Fruit fly (Drosophila melanogaster) Kc167 (cell line): Measurements from ENCODE around the gene inaF-C.
"Not testable (repeated sequence)": the region's sequence is repeated elsewhere in the genome, so short reads cannot be mapped to it uniquely, and the experiment has no call there.

Experiments
- Myc ChIP-seq: fragments of >200 bp; optimal IDR thresholded peaks from 2 replicates; lab custom pipeline; 2017; ENCODE audit warnings: missing external identifiers
- Sin3A ChIP-seq: fragments of >200 bp; optimal IDR thresholded peaks from 2 replicates; lab custom pipeline; 2018; ENCODE audit warnings: missing external identifiers
- h ChIP-seq: fragments of >200 bp; optimal IDR thresholded peaks from 3 replicates; lab custom pipeline; 2018; ENCODE audit warnings: missing external identifiers
- insv ChIP-seq: fragments of >200 bp; optimal IDR thresholded peaks from 3 replicates; lab custom pipeline; 2018; ENCODE audit warnings: missing external identifiers
- psq ChIP-seq: fragments of >200 bp; optimal IDR thresholded peaks from 2 replicates; lab custom pipeline; 2017; ENCODE audit warnings: missing external identifiers
- ttk ChIP-seq: sonication (Bioruptor generic); optimal IDR thresholded peaks from 2 replicates; lab custom pipeline; 2017; ENCODE audit warnings: missing external identifiers

The inaF-C gene

DNA sequence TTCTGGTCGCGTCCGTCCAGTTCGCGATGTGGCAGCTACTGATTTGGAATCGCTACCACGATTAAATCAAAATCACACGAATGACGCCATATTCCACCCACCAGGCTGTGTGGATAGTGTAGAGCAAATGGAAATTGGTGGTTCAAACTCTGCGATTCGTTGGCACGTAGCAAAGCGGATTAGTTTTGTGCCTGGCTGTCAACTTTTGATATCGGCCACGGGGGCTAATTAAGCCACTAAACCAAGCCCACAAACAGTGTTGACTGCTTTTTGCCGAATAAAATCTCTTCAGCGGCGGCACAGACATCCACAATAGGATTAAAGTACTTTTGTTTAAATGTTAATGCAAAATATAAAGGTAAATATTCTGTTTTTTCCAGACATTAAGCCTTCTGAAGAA is at the start of gene inaF-C:
Gene inaF-C (minus strand): TSS at position 101 of the 400 bp plus-strand sequence.
- no peak for TF ChIP-seq psq
- no peak for TF ChIP-seq ttk
- no peak for TF ChIP-seq insv (lab: Kevin White, UChicago)
- no peak for TF ChIP-seq Sin3A (lab: Kevin White, UChicago)
- no peak for TF ChIP-seq h (lab: Kevin White, UChicago)
- no peak for TF ChIP-seq Myc (lab: Kevin White, UChicago)

DNA sequence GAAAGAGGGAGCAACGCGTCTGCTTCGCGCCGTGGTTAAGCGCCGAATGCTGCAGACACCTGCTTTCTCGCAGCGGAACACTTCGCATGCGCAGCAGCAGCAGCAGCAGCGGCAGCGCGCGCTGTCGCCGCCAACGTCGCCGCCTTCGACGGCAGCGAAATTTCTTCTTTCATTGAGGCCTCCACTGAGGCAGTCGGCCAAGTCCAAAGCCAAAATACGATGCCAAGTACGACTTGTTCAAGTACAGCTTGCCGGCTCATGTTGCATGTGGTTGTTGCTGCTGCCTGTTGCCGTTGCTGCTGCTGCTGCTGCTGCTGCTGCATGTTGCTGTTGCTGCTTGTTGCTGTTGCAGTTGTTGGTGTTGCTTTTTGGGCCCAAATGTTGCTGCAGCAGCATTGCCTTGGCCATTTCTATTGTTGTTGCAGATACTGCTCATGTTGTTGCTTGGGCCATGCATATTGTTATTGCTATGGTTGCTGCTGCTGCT is 47.2 kb upstream of the inaF-C start, which contains the start of gene dy:
Gene dy (minus strand): TSS at position 51 of the 487 bp plus-strand sequence.
- TF ChIP-seq h (lab: Kevin White, UChicago): no peak
- TF ChIP-seq ttk: no peak
- no peak for TF ChIP-seq Myc (lab: Kevin White, UChicago)
- no peak for TF ChIP-seq insv (lab: Kevin White, UChicago)
- TF ChIP-seq Sin3A (lab: Kevin White, UChicago): no peak
- TF ChIP-seq psq: no peak

DNA sequence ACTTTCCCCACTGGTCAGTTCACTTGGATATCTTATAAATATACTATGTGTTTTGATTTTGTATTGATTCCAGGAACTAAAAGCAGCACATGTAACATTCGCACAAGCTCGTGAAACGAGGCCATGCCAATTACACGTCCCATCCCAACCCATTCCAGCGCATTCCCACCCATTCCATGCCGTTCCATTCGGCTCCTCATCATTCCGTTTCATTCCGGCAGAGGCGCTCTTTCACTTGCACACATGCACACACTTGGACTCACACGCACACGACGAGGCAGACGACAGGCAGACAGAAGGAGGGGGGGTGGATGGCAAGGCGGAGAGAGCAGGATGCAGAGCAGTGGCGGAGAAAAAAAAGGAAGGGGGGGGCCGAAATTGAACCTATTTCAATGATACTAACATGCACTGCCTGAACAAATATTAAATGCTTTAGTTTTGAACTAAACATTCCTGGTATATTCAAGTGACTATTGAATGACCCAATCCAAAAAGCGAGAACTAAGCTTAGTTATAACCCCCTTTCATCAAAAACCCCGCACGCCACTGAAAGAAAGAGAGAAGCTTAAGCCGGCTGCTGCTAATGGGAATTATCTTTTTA is 44.5 kb upstream of the inaF-C start:
- TF ChIP-seq psq (no peak), h (lab: Kevin White, UChicago) (no peak), Sin3A (lab: Kevin White, UChicago) (no peak), Myc (lab: Kevin White, UChicago) (no peak), insv (lab: Kevin White, UChicago) (no peak), ttk (no peak)

- TF ChIP-seq Sin3A (lab: Kevin White, UChicago): no peak
- no peak for TF ChIP-seq insv (lab: Kevin White, UChicago)
- TF ChIP-seq ttk: no peak
- TF ChIP-seq h (lab: Kevin White, UChicago): no peak
- no peak for TF ChIP-seq psq
- TF ChIP-seq Myc (lab: Kevin White, UChicago): no peak
These were observed 37.9 kb upstream of the inaF-C start for dm6 chrX:11769435-11769834.

DNA sequence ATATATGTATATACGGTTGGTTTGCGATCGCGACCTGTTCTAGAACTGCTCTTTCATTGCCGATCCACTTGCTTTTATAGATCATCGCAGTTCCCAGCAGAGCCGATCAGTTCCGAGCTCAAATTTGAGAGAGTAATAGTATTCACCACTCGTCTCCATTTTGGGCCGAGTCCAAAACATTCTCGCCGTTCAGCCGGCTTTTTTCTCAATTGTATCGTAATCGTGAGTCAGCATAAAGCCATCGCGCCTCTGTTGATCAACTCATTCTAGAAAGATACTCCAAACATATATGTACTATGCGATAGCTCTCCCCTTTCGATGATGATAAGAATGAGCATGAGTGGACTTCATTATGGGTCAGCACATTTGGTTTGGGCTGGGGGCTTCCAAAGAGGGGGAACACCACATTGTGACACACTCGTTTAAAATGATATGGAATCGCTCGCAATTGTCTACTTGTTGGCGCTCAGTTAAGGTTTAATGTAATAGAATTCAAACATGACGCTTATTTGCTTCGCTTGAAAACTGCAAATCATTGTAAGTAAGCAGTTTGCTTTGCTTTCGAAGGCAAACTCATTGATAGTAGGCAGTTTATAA is 33.1 kb upstream of the inaF-C start, which contains the start of gene CG9360:
Gene CG9360 (minus strand): TSS at position 51 of the 597 bp plus-strand sequence.
- TF ChIP-seq psq: no peak
- no peak for TF ChIP-seq Sin3A (lab: Kevin White, UChicago)
- no peak for TF ChIP-seq ttk
- no peak for TF ChIP-seq insv (lab: Kevin White, UChicago)
- no peak for TF ChIP-seq Myc (lab: Kevin White, UChicago)
- no peak for TF ChIP-seq h (lab: Kevin White, UChicago)

DNA sequence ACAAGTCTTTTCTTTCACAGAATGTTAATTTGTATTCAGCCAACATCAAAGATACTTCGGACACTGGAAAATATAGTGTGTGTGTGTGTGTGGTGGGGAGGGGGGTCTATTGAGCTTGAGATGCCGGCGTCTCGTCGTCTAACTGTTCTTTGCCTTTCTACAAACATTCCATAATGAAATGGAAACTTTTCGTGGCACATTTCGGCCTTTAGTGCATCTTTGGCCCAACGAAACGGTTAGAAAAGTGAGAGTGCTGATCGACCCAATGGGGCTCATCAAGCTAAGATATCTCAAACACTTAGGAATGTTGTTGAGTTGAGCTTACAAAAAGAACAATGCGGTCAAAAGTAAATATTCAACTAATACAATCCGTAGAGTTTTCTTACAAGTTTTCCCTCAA is 25.3 kb upstream of the inaF-C start:
- TF ChIP-seq psq (no peak), h (lab: Kevin White, UChicago) (no peak), ttk (no peak), Sin3A (lab: Kevin White, UChicago) (no peak), Myc (lab: Kevin White, UChicago) (no peak), insv (lab: Kevin White, UChicago) (no peak)

DNA sequence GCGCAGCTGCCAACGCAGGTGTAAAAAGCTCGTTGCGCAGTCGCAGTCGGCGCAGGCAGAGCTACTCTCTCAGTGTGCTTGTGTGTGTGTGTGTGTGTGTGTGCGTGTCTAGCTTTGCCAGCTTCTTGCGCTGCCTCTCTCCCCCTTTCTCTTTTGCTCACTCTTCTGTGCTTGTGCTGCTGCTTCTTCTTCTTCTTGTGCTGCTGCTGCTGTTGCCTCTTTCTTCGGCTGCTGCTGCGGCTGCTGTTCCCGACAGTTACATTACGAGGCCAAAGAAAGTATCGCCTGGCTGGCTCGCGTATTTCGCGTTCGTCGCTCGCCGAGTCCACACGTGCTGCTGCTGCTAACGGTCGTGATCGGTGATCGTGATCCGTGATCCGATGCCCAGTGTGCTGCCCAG is 22.4 kb upstream of the inaF-C start, which contains the start of gene m:
Gene m (plus strand): TSS at position 301 of the 400 bp plus-strand sequence.
- TF ChIP-seq Myc (lab: Kevin White, UChicago); Sin3A (lab: Kevin White, UChicago); psq: not testable (repeated sequence)

- TF ChIP-seq ttk (no peak), Sin3A (lab: Kevin White, UChicago) (no peak), insv (lab: Kevin White, UChicago) (no peak), Myc (lab: Kevin White, UChicago) (no peak), h (lab: Kevin White, UChicago) (no peak)
These were observed 4.9 kb upstream of the inaF-C start for dm6 chrX:11736421-11736820.

DNA sequence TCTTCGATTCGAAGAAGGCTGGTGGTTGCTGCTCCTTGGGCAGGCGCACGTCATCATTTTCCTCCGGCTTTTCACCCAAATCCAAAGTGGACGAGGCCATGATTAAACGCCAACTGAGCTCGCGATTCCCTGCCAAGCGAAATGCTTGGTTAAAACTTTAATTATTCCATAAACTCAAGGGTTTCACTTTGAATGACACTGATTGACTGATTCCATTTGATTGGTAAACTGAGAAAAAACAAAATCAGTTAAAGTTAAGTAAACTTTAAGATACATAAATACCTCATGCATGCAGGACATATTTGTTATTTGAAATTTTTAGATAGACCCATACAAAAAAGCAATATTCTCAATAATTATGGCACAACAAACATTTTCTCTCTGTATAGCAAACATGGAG is 2.2 kb upstream of the inaF-C start, which contains the start of gene inaF-A:
Gene inaF-A (minus strand): TSS at position 101 of the 400 bp plus-strand sequence.
- TF ChIP-seq h (lab: Kevin White, UChicago): no peak
- no peak for TF ChIP-seq ttk
- no peak for TF ChIP-seq insv (lab: Kevin White, UChicago)
- no peak for TF ChIP-seq Myc (lab: Kevin White, UChicago)
- TF ChIP-seq psq: no peak
- no peak for TF ChIP-seq Sin3A (lab: Kevin White, UChicago)

- TF ChIP-seq ttk (no peak), Sin3A (lab: Kevin White, UChicago) (no peak), Myc (lab: Kevin White, UChicago) (no peak), psq (no peak), insv (lab: Kevin White, UChicago) (no peak), h (lab: Kevin White, UChicago) (no peak)
These were observed 1.1 kb upstream of the inaF-C start, which contains the start of gene inaF-B for dm6 chrX:11732670-11733069. Gene inaF-B, minus strand, starts transcription at chrX:11732770.

- TF ChIP-seq Sin3A (lab: Kevin White, UChicago) (no peak), Myc (lab: Kevin White, UChicago) (no peak), h (lab: Kevin White, UChicago) (no peak), ttk (no peak), insv (lab: Kevin White, UChicago) (no peak), psq (no peak)
These were observed 1.6 kb downstream of the inaF-C start for dm6 chrX:11729993-11730392.

- TF ChIP-seq ttk: no peak
- no peak for TF ChIP-seq insv (lab: Kevin White, UChicago)
- TF ChIP-seq h (lab: Kevin White, UChicago): no peak
- no peak for TF ChIP-seq Sin3A (lab: Kevin White, UChicago)
- TF ChIP-seq Myc (lab: Kevin White, UChicago): no peak
- TF ChIP-seq psq: no peak
These were observed 2.6 kb downstream of the inaF-C start, which contains the start of gene inaF-D for dm6 chrX:11728999-11729398. Gene inaF-D, minus strand, starts transcription at chrX:11729099.
